Fruit fly (Drosophila melanogaster) whole organism, wandering third instar larva: ENCODE results near the gene Vsp37A.

Experiments
- Abd-B ChIP-seq: fragments of >200 bp; optimal IDR thresholded peaks from 2 replicates; lab custom pipeline; 2017; ENCODE audit warnings: missing biosample characterization, missing genetic modification characterization
- CG32264 ChIP-seq: fragments of 200-800 bp; sonication (Bioruptor generic); optimal IDR thresholded peaks from 2 replicates; lab custom pipeline; 2016; ENCODE audit warnings: missing biosample characterization, missing genetic modification characterization
- CG9705 ChIP-seq: fragments of 200-800 bp; sonication (Bioruptor generic); optimal IDR thresholded peaks from 2 replicates; lab custom pipeline; 2018; ENCODE audit warnings: missing biosample characterization, mild to moderate bottlenecking, missing genetic modification characterization
- CrebA ChIP-seq: fragments of 200-800 bp; sonication (Bioruptor generic); optimal IDR thresholded peaks from 2 replicates; lab custom pipeline; 2016; ENCODE audit warnings: missing biosample characterization, mild to moderate bottlenecking, missing genetic modification characterization, borderline replicate concordance
- Dfd ChIP-seq: fragments of >200 bp; optimal IDR thresholded peaks from 2 replicates; lab custom pipeline; 2017; ENCODE audit warnings: missing biosample characterization, missing genetic modification characterization
- Dif ChIP-seq: fragments of 200-275, 200-300 bp; sonication (Bioruptor generic); optimal IDR thresholded peaks from 2 replicates; lab custom pipeline; 2018; ENCODE audit warnings: missing biosample characterization, missing genetic modification characterization; ENCODE audit not compliant: partially characterized antibody
- GATAd ChIP-seq: sonication (Bioruptor generic); optimal IDR thresholded peaks from 2 replicates; lab custom pipeline; 2016; ENCODE audit warnings: missing biosample characterization, missing genetic modification characterization
- HLH106 ChIP-seq: fragments of 200-800 bp; optimal IDR thresholded peaks from 3 replicates; lab custom pipeline; 2019; ENCODE audit warnings: missing biosample characterization, mild to moderate bottlenecking, missing genetic modification characterization, moderate library complexity
- Hnf4 ChIP-seq: fragments of 200-800 bp; sonication (Bioruptor generic); optimal IDR thresholded peaks from 2 replicates; lab custom pipeline; 2016; ENCODE audit warnings: missing biosample characterization, mild to moderate bottlenecking, missing genetic modification characterization
- Hr78 ChIP-seq: fragments of >200 bp; optimal IDR thresholded peaks from 2 replicates; lab custom pipeline; 2017; ENCODE audit warnings: missing biosample characterization, missing genetic modification characterization
- Hr83 ChIP-seq: fragments of 200-300 bp; sonication (Bioruptor generic); optimal IDR thresholded peaks from 2 replicates; lab custom pipeline; 2016; ENCODE audit warnings: missing biosample characterization, mild to moderate bottlenecking, missing genetic modification characterization, moderate library complexity; ENCODE audit not compliant: poor library complexity, severe bottlenecking
- Jra ChIP-seq: sonication (Bioruptor generic); optimal IDR thresholded peaks from 2 replicates; lab custom pipeline; 2016; ENCODE audit warnings: missing biosample characterization, missing genetic modification characterization
- Mio ChIP-seq: sonication (Bioruptor generic); optimal IDR thresholded peaks from 2 replicates; lab custom pipeline; 2016; ENCODE audit warnings: missing biosample characterization, missing genetic modification characterization
- Myc ChIP-seq: fragments of >200 bp; optimal IDR thresholded peaks from 2 replicates; lab custom pipeline; 2017
- N ChIP-seq: fragments of >200 bp; optimal IDR thresholded peaks from 2 replicates; lab custom pipeline; 2018; ENCODE audit warnings: missing biosample characterization, missing external identifiers, missing genetic modification characterization
- OdsH ChIP-seq: fragments of 200-800 bp; sonication (Bioruptor generic); optimal IDR thresholded peaks from 2 replicates; lab custom pipeline; 2016; ENCODE audit warnings: missing biosample characterization, mild to moderate bottlenecking, missing genetic modification characterization
- Rel ChIP-seq, 2 experiments: fragments of 200-800 bp; sonication (Bioruptor generic) in 1 of 2; optimal IDR thresholded peaks; 2 replicates in 1 of 2; 3 replicates in 1 of 2; lab custom pipeline; 2016 to 2019; ENCODE audit warnings: mild to moderate bottlenecking in 2 of 2, missing biosample characterization in 2 of 2, missing genetic modification characterization in 2 of 2, moderate library complexity in 1 of 2
- Sp1 ChIP-seq: fragments of 200-800 bp; sonication (Bioruptor generic); optimal IDR thresholded peaks from 3 replicates; lab custom pipeline; 2019; ENCODE audit warnings: missing biosample characterization, mild to moderate bottlenecking, missing genetic modification characterization, moderate library complexity
- Vsx2 ChIP-seq: fragments of 200-300, 225-300 bp; sonication (Bioruptor generic); optimal IDR thresholded peaks from 2 replicates; lab custom pipeline; 2018; ENCODE audit warnings: missing biosample characterization, missing genetic modification characterization; ENCODE audit not compliant: partially characterized antibody
- br ChIP-seq: fragments of 200-800 bp; sonication (Bioruptor generic); optimal IDR thresholded peaks from 2 replicates; lab custom pipeline; 2016; ENCODE audit warnings: missing biosample characterization, missing genetic modification characterization
- brk ChIP-seq: fragments of 200-800 bp; sonication (Bioruptor generic); optimal IDR thresholded peaks from 2 replicates; lab custom pipeline; 2016; ENCODE audit warnings: missing biosample characterization, mild to moderate bottlenecking, missing genetic modification characterization
- dl ChIP-seq, 2 experiments: fragments of 175-275, 200-275 bp in 1 of 2; fragments of 200-275 bp in 1 of 2; sonication (Bioruptor generic); optimal IDR thresholded peaks; lab custom pipeline; 2018; ENCODE audit warnings: mild to moderate bottlenecking in 2 of 2, missing biosample characterization in 2 of 2, missing genetic modification characterization in 2 of 2, moderate library complexity in 2 of 2; ENCODE audit not compliant: partially characterized antibody in 2 of 2, insufficient read depth in 1 of 2
- dmrt93B ChIP-seq: fragments of 200-800 bp; sonication (Bioruptor generic); optimal IDR thresholded peaks from 2 replicates; lab custom pipeline; 2018; ENCODE audit warnings: missing biosample characterization, mild to moderate bottlenecking, missing genetic modification characterization
- dsf ChIP-seq: sonication (Bioruptor generic); optimal IDR thresholded peaks from 2 replicates; lab custom pipeline; 2016; ENCODE audit warnings: missing biosample characterization, missing genetic modification characterization, borderline replicate concordance
- ey ChIP-seq: fragments of 200-800 bp; sonication (Bioruptor generic); optimal IDR thresholded peaks from 2 replicates; lab custom pipeline; 2016; ENCODE audit warnings: missing biosample characterization, missing genetic modification characterization
- foxo ChIP-seq, 2 experiments: fragments of 200-800 bp; sonication (Bioruptor generic); optimal IDR thresholded peaks; 2 replicates in 1 of 2; 3 replicates in 1 of 2; lab custom pipeline; 2016 to 2017; ENCODE audit warnings: missing biosample characterization in 2 of 2, missing genetic modification characterization in 2 of 2
- h ChIP-seq: fragments of 200-800 bp; sonication (Bioruptor generic); optimal IDR thresholded peaks from 3 replicates; lab custom pipeline; 2016; ENCODE audit warnings: missing biosample characterization, mild to moderate bottlenecking, missing genetic modification characterization
- jim ChIP-seq: fragments of 175-275, 200-325 bp; sonication (Bioruptor generic); optimal IDR thresholded peaks from 2 replicates; lab custom pipeline; 2016; ENCODE audit warnings: missing biosample characterization, mild to moderate bottlenecking, missing genetic modification characterization
- lola ChIP-seq: fragments of >200 bp; optimal IDR thresholded peaks from 2 replicates; lab custom pipeline; 2017; ENCODE audit warnings: missing biosample characterization, missing genetic modification characterization
- pan ChIP-seq: fragments of >200 bp; optimal IDR thresholded peaks from 2 replicates; lab custom pipeline; 2017
- psq ChIP-seq: fragments of 200-800 bp; sonication (Bioruptor generic); optimal IDR thresholded peaks from 3 replicates; lab custom pipeline; 2017; ENCODE audit warnings: missing biosample characterization, mild to moderate bottlenecking, missing genetic modification characterization, moderate library complexity
- rgr ChIP-seq: fragments of 200-800 bp; sonication (Bioruptor generic); optimal IDR thresholded peaks from 3 replicates; lab custom pipeline; 2016; ENCODE audit warnings: missing biosample characterization, mild to moderate bottlenecking, missing genetic modification characterization
- sage ChIP-seq: fragments of 200-800 bp; sonication (Bioruptor generic); optimal IDR thresholded peaks from 2 replicates; lab custom pipeline; 2016; ENCODE audit warnings: missing biosample characterization, mild to moderate bottlenecking, missing genetic modification characterization
- sv ChIP-seq: fragments of 200-800 bp; sonication (Bioruptor generic); optimal IDR thresholded peaks from 3 replicates; lab custom pipeline; 2016; ENCODE audit warnings: missing biosample characterization, missing genetic modification characterization
- tai ChIP-seq: sonication (Bioruptor generic); optimal IDR thresholded peaks from 2 replicates; lab custom pipeline; 2016; ENCODE audit warnings: missing biosample characterization, missing genetic modification characterization
- woc ChIP-seq: sonication (Bioruptor generic); optimal IDR thresholded peaks from 2 replicates; lab custom pipeline; 2016; ENCODE audit warnings: missing biosample characterization, mild to moderate bottlenecking, missing genetic modification characterization

Vsp37A gene

DNA sequence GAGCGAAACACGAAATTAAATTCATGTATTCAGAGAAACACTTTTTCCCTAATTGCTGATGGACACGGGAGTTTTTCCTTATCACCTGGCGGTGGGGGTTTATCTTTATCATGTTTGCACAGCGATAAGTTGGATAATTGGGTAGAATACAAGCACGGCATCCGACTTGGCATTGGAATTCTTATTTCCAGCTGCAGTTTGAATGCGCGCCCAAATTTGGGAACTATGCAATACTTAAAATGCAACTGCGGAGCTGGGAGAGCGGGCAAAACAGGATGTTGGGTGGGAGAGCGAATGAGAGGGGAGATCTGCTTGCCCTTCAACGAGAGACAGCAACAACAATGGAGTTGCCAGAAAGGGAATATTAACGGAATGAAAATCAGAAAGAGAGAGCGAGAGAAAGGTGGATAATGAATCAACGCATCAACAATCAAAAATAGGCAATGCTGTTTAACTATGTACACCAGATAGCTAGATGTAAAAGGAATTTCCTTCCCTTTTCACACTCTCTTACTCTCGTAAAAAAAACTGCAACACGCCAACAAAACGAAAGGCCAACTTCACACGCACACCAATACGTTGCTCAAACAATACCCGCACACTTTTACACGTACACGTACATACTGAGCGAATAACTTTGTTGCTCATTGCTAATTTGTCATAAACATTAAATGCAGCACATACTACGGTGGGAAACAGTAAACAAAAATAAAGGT lies 4.4 kb upstream of the Vsp37A start (continued):
- no peak for TF ChIP-seq Abd-B (GFP tag; lab: Kevin White, UChicago)
- no peak for TF ChIP-seq Sp1 (GFP tag; lab: Kevin White, UChicago)
- TF ChIP-seq Hnf4 (GFP tag; lab: Kevin White, UChicago) = no peak
- TF ChIP-seq HLH106 (tag; lab: Kevin White, UChicago) = no peak
- no peak for TF ChIP-seq Dfd
- TF ChIP-seq sv (GFP tag; lab: Kevin White, UChicago) = no peak
- TF ChIP-seq woc (GFP tag; lab: Kevin White, UChicago) = no peak
- TF ChIP-seq rgr (GFP tag; lab: Kevin White, UChicago) = no peak
- TF ChIP-seq Vsx2 (GFP tag; lab: Kevin White, UChicago) = no peak

DNA sequence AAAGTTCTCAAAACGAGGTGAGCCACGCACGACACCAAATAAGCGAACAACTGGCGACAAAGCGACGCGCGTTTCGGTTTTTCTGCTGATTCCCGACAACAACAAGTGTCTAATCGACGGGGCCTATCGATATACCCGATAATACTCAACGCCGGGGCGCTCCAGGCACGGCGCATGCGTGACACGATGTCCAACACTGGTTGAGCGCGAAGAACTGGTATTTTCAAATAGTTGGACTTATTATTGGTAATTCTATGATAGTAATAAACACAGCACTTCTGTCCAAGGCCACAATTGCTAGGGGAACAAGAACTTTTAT lies 3.9 kb upstream of the Vsp37A start:
- TF ChIP-seq Hr83 (GFP tag; lab: Kevin White, UChicago) (peak; percentile 40), brk (no peak), HLH106 (tag; lab: Kevin White, UChicago) (no peak), N (GFP tag; lab: Kevin White, UChicago) (no peak), lola (GFP tag; lab: Kevin White, UChicago) (no peak), Mio (GFP tag; lab: Kevin White, UChicago) (no peak), CrebA (no peak), dl (GFP tag; optimal IDR thresholded peaks at IDR 0.05; lab: Kevin White, UChicago; ENCODE audit: insufficient read depth in 1 of 2, partially characterized antibody in 2 of 2) (no peak), Abd-B (GFP tag; lab: Kevin White, UChicago) (no peak), br (GFP tag; lab: Kevin White, UChicago) (no peak), Dif (GFP tag; lab: Kevin White, UChicago) (no peak), Rel (GFP tag; optimal IDR thresholded peaks at IDR 0.05; lab: Kevin White, UChicago) (no peak), Rel (tag; optimal IDR thresholded peaks at IDR 0.05; lab: Kevin White, UChicago) (no peak), Dfd (no peak), Hr78 (GFP tag; lab: Kevin White, UChicago) (no peak), psq (GFP tag; lab: Kevin White, UChicago) (no peak), sv (GFP tag; lab: Kevin White, UChicago) (peak; percentile 18), jim (no peak), Myc (no peak), sage (GFP tag; lab: Kevin White, UChicago) (no peak), OdsH (no peak), pan (lab: Kevin White, UChicago) (no peak), CG32264 (no peak), h (peak; percentile 29), dmrt93B (GFP tag; lab: Kevin White, UChicago) (no peak), woc (GFP tag; lab: Kevin White, UChicago) (no peak), rgr (GFP tag; lab: Kevin White, UChicago) (no peak), GATAd (GFP tag; lab: Kevin White, UChicago) (no peak), Sp1 (GFP tag; lab: Kevin White, UChicago) (no peak), Hnf4 (GFP tag; lab: Kevin White, UChicago) (peak; percentile 62), dsf (GFP tag; lab: Kevin White, UChicago) (no peak), Jra (no peak), CG9705 (GFP tag; lab: Kevin White, UChicago) (no peak), Vsx2 (GFP tag; lab: Kevin White, UChicago) (no peak), foxo (GFP tag; optimal IDR thresholded peaks at IDR 0.05; lab: Kevin White, UChicago) (peak in 1 of 2 experiments; percentile 30), ey (GFP tag; lab: Kevin White, UChicago) (no peak)

DNA sequence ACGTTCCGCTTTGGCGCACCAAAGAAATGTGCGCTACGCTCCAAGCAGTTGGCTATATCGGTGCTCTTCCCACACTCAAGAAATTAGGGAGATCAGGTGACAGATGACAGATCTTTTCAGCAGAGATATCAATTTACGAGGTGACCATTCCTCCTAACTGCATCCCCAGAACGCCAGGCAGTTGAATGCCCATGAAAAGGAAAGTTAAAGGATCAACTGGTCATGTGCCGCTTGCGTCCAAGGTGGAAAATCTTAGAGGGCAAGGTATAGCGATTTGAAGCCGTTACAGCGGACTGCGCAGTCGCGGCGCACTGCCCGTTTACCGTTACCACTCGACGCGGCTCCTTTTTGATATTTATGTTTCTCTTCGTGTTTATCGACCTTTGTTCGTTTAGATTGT lies 2.7 kb upstream of the Vsp37A start:
- TF ChIP-seq tai (GFP tag; lab: Kevin White, UChicago) (no peak), Vsx2 (GFP tag; lab: Kevin White, UChicago) (no peak), foxo (GFP tag; optimal IDR thresholded peaks at IDR 0.05; lab: Kevin White, UChicago) (peak in 1 of 2 experiments; percentile 1), sv (GFP tag; lab: Kevin White, UChicago) (peak; percentile 38), CG32264 (no peak), HLH106 (tag; lab: Kevin White, UChicago) (no peak), h (no peak)
